Worm (Caenorhabditis elegans) whole organism, mixed stage, embryonic: Measurements from ENCODE around the gene Y97E10AR.1.

ENCODE experiments used
- blmp-1 ChIP-seq: fragments of 150-350 bp; optimal IDR thresholded peaks from 2 replicates; lab custom pipeline; 2014; ENCODE audit warnings: missing biosample characterization, missing genetic modification characterization
- ceh-43 ChIP-seq: fragments of 200-800 bp; sonication (Bioruptor generic); optimal IDR thresholded peaks from 2 replicates; lab custom pipeline; 2018; ENCODE audit warnings: mild to moderate bottlenecking, missing genetic modification characterization, moderate library complexity, missing compliant biosample characterization
- ceh-83 ChIP-seq: fragments of 200-800 bp; sonication (Bioruptor generic); optimal IDR thresholded peaks from 2 replicates; lab custom pipeline; 2018; ENCODE audit warnings: mild to moderate bottlenecking, missing genetic modification characterization, missing compliant biosample characterization
- cnd-1 ChIP-seq: fragments of 200-800 bp; sonication (Bioruptor generic); optimal IDR thresholded peaks from 2 replicates; lab custom pipeline; 2018; ENCODE audit warnings: mild to moderate bottlenecking, missing genetic modification characterization, missing compliant biosample characterization
- drap-1 ChIP-seq: fragments of 200-800 bp; sonication (Bioruptor generic); optimal IDR thresholded peaks from 3 replicates; lab custom pipeline; 2018; ENCODE audit warnings: mild to moderate bottlenecking, missing genetic modification characterization, missing compliant biosample characterization
- elt-3 ChIP-seq: fragments of 150-350 bp; optimal IDR thresholded peaks from 2 replicates; lab custom pipeline; 2014; ENCODE audit warnings: missing biosample characterization, missing genetic modification characterization
- flh-1 ChIP-seq: fragments of 200-800 bp; sonication (Bioruptor generic); optimal IDR thresholded peaks from 2 replicates; lab custom pipeline; 2018; ENCODE audit warnings: mild to moderate bottlenecking, missing genetic modification characterization, moderate library complexity, missing compliant biosample characterization
- ham-2 ChIP-seq: fragments of 200-800 bp; sonication (Bioruptor generic); optimal IDR thresholded peaks from 2 replicates; lab custom pipeline; 2018; ENCODE audit warnings: mild to moderate bottlenecking, missing genetic modification characterization, missing compliant biosample characterization
- hlh-1 ChIP-seq: fragments of 150-350 bp; optimal IDR thresholded peaks from 2 replicates; lab custom pipeline; 2014; ENCODE audit warnings: missing biosample characterization, missing genetic modification reagents, missing genetic modification characterization
- lin-13 ChIP-seq: fragments of 150-350 bp; optimal IDR thresholded peaks from 2 replicates; lab custom pipeline; 2014; ENCODE audit warnings: missing biosample characterization, missing genetic modification characterization
- lsy-2 ChIP-seq: fragments of 150-350 bp; optimal IDR thresholded peaks from 2 replicates; lab custom pipeline; 2014; ENCODE audit warnings: missing biosample characterization, missing genetic modification characterization
- nhr-12 ChIP-seq: fragments of 150-350 bp; optimal IDR thresholded peaks from 2 replicates; lab custom pipeline; 2014; ENCODE audit warnings: missing biosample characterization, missing genetic modification characterization
- nhr-2 ChIP-seq: fragments of 150-350 bp; optimal IDR thresholded peaks from 2 replicates; lab custom pipeline; 2014; ENCODE audit warnings: missing biosample characterization, missing genetic modification characterization
- pha-4 ChIP-seq: fragments of 150-350 bp; optimal IDR thresholded peaks from 2 replicates; lab custom pipeline; 2018; ENCODE audit warnings: missing biosample characterization, missing genetic modification reagents, missing genetic modification characterization
- sem-2 ChIP-seq: fragments of 200-800 bp; sonication (Bioruptor generic); optimal IDR thresholded peaks from 2 replicates; lab custom pipeline; 2018; ENCODE audit warnings: mild to moderate bottlenecking, missing genetic modification characterization, missing compliant biosample characterization
- snpc-4 ChIP-seq: fragments of 150-350 bp; optimal IDR thresholded peaks from 2 replicates; lab custom pipeline; 2014; ENCODE audit warnings: missing biosample characterization, missing genetic modification characterization
- unc-120 ChIP-seq: sonication (generic microtip); optimal IDR thresholded peaks from 2 replicates; lab custom pipeline; 2017; ENCODE audit warnings: missing genetic modification characterization, missing compliant biosample characterization; ENCODE audit not compliant: poor library complexity, severe bottlenecking
- unc-39 ChIP-seq: fragments of 150-350 bp; optimal IDR thresholded peaks from 2 replicates; lab custom pipeline; 2014; ENCODE audit warnings: missing biosample characterization, missing genetic modification characterization
- unc-62 ChIP-seq: fragments of 150-350 bp; optimal IDR thresholded peaks from 2 replicates; lab custom pipeline; 2014; ENCODE audit warnings: missing biosample characterization, missing genetic modification reagents, missing genetic modification characterization

Y97E10AR.1 gene

ce11 chrV:8051851-8052250 lies 50.6 kb downstream of the Y97E10AR.1 start, which contains the start of gene sth-1:
Gene sth-1 (plus strand): TSS chrV:8052151.
- no peak for TF ChIP-seq unc-39 (tag; lab: Kevin White, UChicago)
- TF ChIP-seq ham-2 (GFP tag; lab: Kevin White, UChicago), result no peak
- TF ChIP-seq snpc-4 (tag; lab: Kevin White, UChicago), result no peak
- TF ChIP-seq nhr-2 (tag; lab: Kevin White, UChicago), result no peak
- no peak for TF ChIP-seq sem-2 (GFP tag; lab: Kevin White, UChicago)
- no peak for TF ChIP-seq unc-120 (tag; lab: Kevin White, UChicago)
- no peak for TF ChIP-seq hlh-1
- TF ChIP-seq, all 35 proteins: peak for 0

DNA sequence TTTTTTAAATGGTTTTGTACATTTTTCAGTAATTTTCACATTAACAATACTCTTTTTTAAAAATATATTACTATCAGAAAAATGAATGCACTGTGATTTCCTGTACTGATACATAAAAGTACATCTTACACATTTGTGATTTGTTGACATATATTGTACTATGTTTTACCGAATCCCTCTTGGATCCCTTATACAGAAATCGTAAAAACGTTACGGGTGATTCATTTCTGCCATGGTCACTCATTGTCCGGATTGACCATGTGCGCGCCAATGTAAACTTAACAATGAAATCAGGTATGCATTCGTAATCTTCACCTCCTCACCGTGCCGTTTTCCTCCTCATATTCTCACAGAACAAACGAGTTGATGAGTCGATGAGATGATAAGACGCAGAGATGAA lies 52.9 kb downstream of the Y97E10AR.1 start, which contains the start of gene ZC513.2:
Gene ZC513.2 (plus strand): TSS at position 301 of the 400 bp plus-strand sequence.
- no peak for TF ChIP-seq snpc-4 (tag; lab: Kevin White, UChicago)
- no peak for TF ChIP-seq pha-4
- TF ChIP-seq lin-13 (tag; lab: Kevin White, UChicago), result no peak
- no peak for TF ChIP-seq drap-1 (GFP tag; lab: Kevin White, UChicago)
- TF ChIP-seq flh-1 (GFP tag; lab: Kevin White, UChicago), result no peak
- no peak for TF ChIP-seq ceh-43 (GFP tag; lab: Kevin White, UChicago)
- TF ChIP-seq nhr-12 (tag; lab: Kevin White, UChicago), result no peak
- no peak for TF ChIP-seq unc-62 (GFP tag; lab: Kevin White, UChicago)
- TF ChIP-seq elt-3 (tag; lab: Kevin White, UChicago), result no peak
- no peak for TF ChIP-seq nhr-2 (tag; lab: Kevin White, UChicago)
- TF ChIP-seq ceh-83 (GFP tag; lab: Kevin White, UChicago), result no peak
- no peak for TF ChIP-seq ham-2 (GFP tag; lab: Kevin White, UChicago)
- no peak for TF ChIP-seq cnd-1 (tag; lab: Kevin White, UChicago)
- no peak for TF ChIP-seq lsy-2 (tag; lab: Kevin White, UChicago)
- no peak for TF ChIP-seq blmp-1
